Fruit fly (Drosophila melanogaster) whole organism, adult: ENCODE data around the gene CG5004.

Source experiments
- CG11617 ChIP-seq: fragments of 200-800 bp; sonication (Bioruptor generic); optimal IDR thresholded peaks from 2 replicates; lab custom pipeline; 2017; ENCODE audit warnings: mild to moderate bottlenecking, missing biosample characterization, missing genetic modification reagents, missing genetic modification characterization
- CG12768 ChIP-seq: fragments of 200-800 bp; sonication (Bioruptor generic); optimal IDR thresholded peaks from 2 replicates; lab custom pipeline; 2017; ENCODE audit warnings: missing biosample characterization, missing genetic modification characterization, mild to moderate bottlenecking, moderate library complexity, missing genetic modification reagents
- CG14711 ChIP-seq: fragments of 200-800 bp; sonication (Bioruptor generic); optimal IDR thresholded peaks from 2 replicates; lab custom pipeline; 2018; ENCODE audit warnings: missing biosample characterization, mild to moderate bottlenecking, missing genetic modification characterization, moderate library complexity
- CG1620 ChIP-seq: fragments of 200-800 bp; sonication (Bioruptor generic); optimal IDR thresholded peaks from 2 replicates; lab custom pipeline; 2016; ENCODE audit warnings: missing biosample characterization, missing genetic modification characterization
- CG33017 ChIP-seq: fragments of 200-800 bp; sonication (Bioruptor generic); optimal IDR thresholded peaks from 2 replicates; lab custom pipeline; 2018; ENCODE audit warnings: missing biosample characterization, mild to moderate bottlenecking, missing genetic modification characterization, moderate library complexity
- CG5204 ChIP-seq: fragments of 200-800 bp; sonication (Bioruptor generic); optimal IDR thresholded peaks from 2 replicates; lab custom pipeline; 2016; ENCODE audit warnings: missing biosample characterization, missing genetic modification characterization
- CG7045 ChIP-seq: fragments of 200-800 bp; sonication (Bioruptor generic); optimal IDR thresholded peaks from 2 replicates; lab custom pipeline; 2017; ENCODE audit warnings: missing biosample characterization, mild to moderate bottlenecking, missing genetic modification characterization
- CG7101 ChIP-seq: fragments of 200-800 bp; sonication (Bioruptor generic); optimal IDR thresholded peaks from 2 replicates; lab custom pipeline; 2018; ENCODE audit warnings: missing biosample characterization, mild to moderate bottlenecking, missing genetic modification characterization, moderate library complexity
- Clk ChIP-seq: fragments of 200-800 bp; sonication (Bioruptor generic); optimal IDR thresholded peaks from 2 replicates; lab custom pipeline; 2017; ENCODE audit warnings: missing biosample characterization, missing genetic modification characterization
- Crg-1 ChIP-seq: fragments of 200-800 bp; sonication (Bioruptor generic); optimal IDR thresholded peaks from 2 replicates; lab custom pipeline; 2016; ENCODE audit warnings: missing biosample characterization, missing genetic modification characterization
- Hr96 ChIP-seq: fragments of 200-800 bp; sonication (Bioruptor generic); optimal IDR thresholded peaks from 2 replicates; lab custom pipeline; 2016; ENCODE audit warnings: missing biosample characterization, missing genetic modification characterization
- Mnt ChIP-seq: fragments of 200-800 bp; sonication (Bioruptor generic); optimal IDR thresholded peaks from 2 replicates; lab custom pipeline; 2016; ENCODE audit warnings: missing biosample characterization, mild to moderate bottlenecking, missing genetic modification characterization
- bab1 ChIP-seq: fragments of 200-800 bp; sonication (Bioruptor generic); optimal IDR thresholded peaks from 3 replicates; lab custom pipeline; 2019; ENCODE audit warnings: missing biosample characterization, mild to moderate bottlenecking, missing genetic modification characterization, moderate library complexity
- cic ChIP-seq: fragments of 200-800 bp; sonication (Bioruptor generic); optimal IDR thresholded peaks from 2 replicates; lab custom pipeline; 2017; ENCODE audit warnings: missing biosample characterization, mild to moderate bottlenecking, missing genetic modification characterization, moderate library complexity
- cnc ChIP-seq, 2 experiments: fragments of >200 bp; optimal IDR thresholded peaks; 2 replicates each; lab custom pipeline; 2017
- kay ChIP-seq: fragments of 200-800 bp; sonication (Bioruptor generic); peaks from one replicate; lab custom pipeline; 2016; ENCODE audit warnings: missing biosample characterization, missing genetic modification characterization, borderline replicate concordance
- ovo ChIP-seq: fragments of 200-800 bp; sonication (Bioruptor generic); optimal IDR thresholded peaks from 2 replicates; lab custom pipeline; 2016; ENCODE audit warnings: missing biosample characterization, missing genetic modification characterization
- pad ChIP-seq: fragments of 200-800 bp; sonication (Bioruptor generic); optimal IDR thresholded peaks from 3 replicates; lab custom pipeline; 2017; ENCODE audit warnings: missing biosample characterization, missing genetic modification characterization, mild to moderate bottlenecking, moderate library complexity, missing genetic modification reagents
- tj ChIP-seq: fragments of 200-800 bp; sonication (Bioruptor generic); optimal IDR thresholded peaks from 3 replicates; lab custom pipeline; 2017; ENCODE audit warnings: missing biosample characterization, mild to moderate bottlenecking, missing genetic modification characterization, moderate library complexity
- toe ChIP-seq: fragments of 200-800 bp; sonication (Bioruptor generic); optimal IDR thresholded peaks from 2 replicates; lab custom pipeline; 2016; ENCODE audit warnings: missing biosample characterization, missing genetic modification characterization

Gene CG5004

DNA sequence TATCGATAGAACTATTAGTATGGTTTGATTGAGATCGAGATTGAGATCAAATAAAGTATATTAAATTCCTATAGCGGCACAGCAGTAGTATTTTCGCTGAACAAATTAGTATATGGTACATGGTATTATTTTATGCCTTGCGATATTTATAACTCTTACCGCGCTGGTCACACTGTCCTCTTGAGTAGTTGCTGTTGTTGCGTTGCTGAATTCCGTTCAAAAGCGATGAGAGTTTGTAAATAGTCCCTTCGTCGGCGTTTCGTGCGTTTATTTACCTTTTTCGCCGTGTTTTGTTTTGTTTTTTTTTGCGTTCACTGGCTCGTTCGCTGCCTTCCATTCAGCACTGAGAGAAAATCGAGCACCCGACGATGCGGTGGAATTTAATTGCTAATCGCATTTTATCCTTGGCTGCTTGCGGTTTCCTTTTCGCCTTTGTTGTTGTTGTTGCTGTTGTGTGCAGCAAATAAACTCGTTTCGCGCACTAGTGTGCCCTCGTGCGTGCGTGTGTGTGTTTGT, at the start of gene CG5004:
TSS of gene CG5004 (plus strand) at position 182 of the 516 bp plus-strand sequence.
- TF ChIP-seq Mnt (GFP tag; lab: Kevin White, UChicago) (peak; percentile 48), CG1620 (GFP tag; lab: Kevin White, UChicago) (no peak), bab1 (GFP tag; lab: Kevin White, UChicago) (peak; percentile 27), tj (GFP tag; lab: Kevin White, UChicago) (peak; percentile 45), CG7101 (tag; lab: Kevin White, UChicago) (peak; percentile 0), CG33017 (no peak)

DNA sequence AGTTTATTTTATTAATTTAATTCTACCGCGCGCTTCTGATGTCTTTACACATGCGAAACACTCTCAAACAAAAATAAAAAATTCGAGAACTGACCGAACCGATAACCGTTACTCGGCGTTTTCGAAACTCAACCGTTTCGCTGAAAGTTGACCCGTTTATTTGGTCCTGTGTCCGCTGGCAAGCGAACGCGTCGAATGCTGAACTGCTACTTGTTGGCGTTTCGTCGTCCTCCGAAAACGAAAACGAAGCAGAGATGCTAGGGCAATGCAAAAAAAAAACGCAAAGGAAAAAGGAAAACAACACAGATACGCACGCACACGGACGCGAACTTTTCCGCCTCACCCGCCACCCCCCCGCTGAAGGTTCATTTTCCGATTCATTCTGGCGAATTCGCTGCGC, 40.8 kb upstream of the CG5004 start, which contains the start of gene CG45002:
TSS of gene CG45002 (minus strand) at position 101 of the 400 bp plus-strand sequence.
- TF ChIP-seq cnc (optimal IDR thresholded peaks at IDR 0.05; lab: Kevin White, UChicago) = no peak
- TF ChIP-seq CG11617 = no peak
- TF ChIP-seq cic (GFP tag; lab: Kevin White, UChicago) = no peak
- no peak for TF ChIP-seq CG5204
- no peak for TF ChIP-seq CG1620 (GFP tag; lab: Kevin White, UChicago)
- TF ChIP-seq CG14711 = no peak
- TF ChIP-seq toe (GFP tag; lab: Kevin White, UChicago) = no peak
- TF ChIP-seq pad (GFP tag; lab: Kevin White, UChicago) = no peak
- TF ChIP-seq tj (GFP tag; lab: Kevin White, UChicago) = no peak
- TF ChIP-seq bab1 (GFP tag; lab: Kevin White, UChicago) = no peak
- TF ChIP-seq Clk (GFP tag; lab: Kevin White, UChicago) = no peak

DNA sequence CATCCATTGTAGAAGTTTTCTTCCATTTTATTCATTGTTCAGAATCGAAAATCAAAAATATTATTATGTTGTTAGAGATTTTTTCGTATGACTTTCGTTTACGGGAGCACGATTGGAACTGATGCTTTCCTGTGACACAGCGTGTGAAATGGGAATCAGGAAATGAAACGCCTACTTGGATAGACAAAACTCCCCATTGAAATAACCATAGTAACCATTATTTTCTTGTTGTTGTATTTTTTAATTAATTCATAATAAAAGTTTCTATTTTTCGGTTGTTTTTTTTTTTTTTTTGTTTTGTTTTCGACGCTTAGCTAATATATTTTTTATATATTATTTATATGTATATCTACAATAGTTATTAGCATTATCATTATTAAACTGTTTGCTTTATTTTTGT, 39.0 kb upstream of the CG5004 start, which contains the start of gene CG43077:
TSS of gene CG43077 (minus strand) at position 101 of the 400 bp plus-strand sequence.
- TF ChIP-seq CG33017 (no peak), Clk (GFP tag; lab: Kevin White, UChicago) (no peak), pad (GFP tag; lab: Kevin White, UChicago) (no peak), CG14711 (no peak), cic (GFP tag; lab: Kevin White, UChicago) (no peak), CG1620 (GFP tag; lab: Kevin White, UChicago) (no peak), ovo (no peak), CG11617 (no peak), cnc (optimal IDR thresholded peaks at IDR 0.05; lab: Kevin White, UChicago) (no peak), CG7045 (GFP tag; lab: Kevin White, UChicago) (no peak), CG12768 (GFP tag; lab: Kevin White, UChicago) (no peak), Mnt (GFP tag; lab: Kevin White, UChicago) (no peak), kay (GFP tag; lab: Kevin White, UChicago) (no peak), tj (GFP tag; lab: Kevin White, UChicago) (no peak), Hr96 (no peak), toe (GFP tag; lab: Kevin White, UChicago) (no peak), Crg-1 (no peak), CG5204 (no peak)

DNA sequence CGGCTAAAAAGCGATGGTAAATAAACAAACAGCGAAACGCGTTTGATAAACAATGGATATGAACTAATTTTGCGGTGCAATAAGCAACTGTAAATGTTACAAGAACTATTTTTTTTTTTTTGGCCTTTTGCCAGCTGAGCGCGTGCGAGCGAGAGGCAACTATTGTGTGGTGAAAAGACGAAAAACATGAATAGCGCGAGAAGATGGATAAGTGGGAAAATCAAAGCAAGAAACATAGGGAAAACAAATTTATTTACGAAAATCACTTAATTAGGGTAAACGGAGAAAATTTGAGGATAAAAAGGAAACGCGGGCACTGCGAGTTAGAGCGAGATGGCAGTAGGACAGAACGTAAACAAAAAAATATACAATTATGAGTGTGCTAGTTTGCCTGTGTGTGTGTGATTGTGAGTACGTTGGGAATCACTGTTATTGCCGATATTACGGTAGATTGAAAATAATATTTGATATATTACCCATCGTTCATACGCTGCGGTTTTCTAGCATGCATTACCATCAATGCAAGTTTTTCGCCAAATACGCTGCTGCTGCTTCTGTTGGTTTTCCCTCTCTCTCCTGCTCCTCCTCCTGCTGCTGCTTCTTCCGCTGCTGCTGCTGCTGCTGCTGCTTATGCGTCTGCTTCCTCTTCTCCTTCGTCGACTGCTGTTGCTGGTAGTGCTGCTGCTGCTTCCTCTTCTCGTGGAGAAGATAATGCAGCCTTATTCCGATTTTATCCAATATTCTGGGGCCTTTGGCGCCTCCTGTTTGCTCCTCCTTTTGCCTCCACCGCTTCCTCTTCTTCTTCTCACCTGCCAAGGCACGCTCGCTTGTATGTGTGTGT, 30.7 kb upstream of the CG5004 start:
- TF ChIP-seq CG11617 (no peak), tj (GFP tag; lab: Kevin White, UChicago) (no peak), pad (GFP tag; lab: Kevin White, UChicago) (peak; percentile 27), Crg-1 (peak; percentile 18), CG1620 (GFP tag; lab: Kevin White, UChicago) (peak; percentile 12)

DNA sequence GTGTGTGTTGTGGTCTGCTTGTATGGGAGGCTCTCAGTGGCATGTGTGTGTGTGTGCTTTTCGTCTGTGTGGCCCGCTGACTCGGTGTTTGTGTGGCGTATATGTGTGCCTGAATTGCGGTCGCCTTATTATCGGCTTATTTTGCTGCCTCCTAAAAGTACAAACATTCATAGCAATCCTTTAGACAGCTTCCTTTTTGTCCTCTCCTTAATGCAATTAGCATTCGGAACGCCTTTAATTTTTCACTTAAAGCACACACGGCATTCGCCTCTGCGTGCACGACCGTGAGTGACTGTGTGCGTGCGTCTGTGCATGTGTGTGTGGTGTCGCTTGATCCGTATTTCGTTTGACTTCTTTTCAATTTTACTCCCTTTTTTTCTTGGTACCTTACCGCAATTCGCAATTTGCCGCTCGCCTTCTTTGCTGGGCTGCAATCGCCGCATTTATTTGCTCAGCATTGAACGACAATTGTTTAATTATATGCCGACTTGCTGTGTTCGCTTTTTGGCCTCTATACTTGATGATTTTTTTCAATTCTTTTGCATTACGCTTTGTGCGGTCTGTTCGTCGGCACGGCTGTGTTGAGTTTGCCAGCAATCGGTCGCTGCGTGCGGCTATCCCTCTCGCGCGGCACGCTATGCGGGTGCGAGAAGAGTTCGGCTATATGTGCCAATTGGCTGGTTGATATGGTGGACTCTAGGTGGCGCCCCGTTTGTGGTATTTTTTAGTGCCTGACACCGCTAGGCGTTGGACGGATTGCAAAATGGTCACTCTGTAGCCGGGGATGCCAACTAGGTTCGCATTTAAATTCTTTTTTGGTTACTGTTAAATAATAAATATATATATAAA, 29.9 kb upstream of the CG5004 start, which contains the start of gene wcy:
TSS of gene wcy (minus strand) at position 608 of the 849 bp plus-strand sequence.
- no peak for TF ChIP-seq Hr96
- peak; percentile 59 for TF ChIP-seq CG1620 (GFP tag; lab: Kevin White, UChicago)
- TF ChIP-seq toe (GFP tag; lab: Kevin White, UChicago) = no peak
- peak; percentile 67 for TF ChIP-seq pad (GFP tag; lab: Kevin White, UChicago)
- TF ChIP-seq ovo = no peak
- TF ChIP-seq tj (GFP tag; lab: Kevin White, UChicago) = peak; percentile 32
- peak; percentile 40 for TF ChIP-seq Mnt (GFP tag; lab: Kevin White, UChicago)
- no peak for TF ChIP-seq CG7101 (tag; lab: Kevin White, UChicago)
- no peak for TF ChIP-seq cnc (optimal IDR thresholded peaks at IDR 0.05; lab: Kevin White, UChicago)
- no peak for TF ChIP-seq kay (GFP tag; lab: Kevin White, UChicago)
- TF ChIP-seq CG5204 = no peak
- no peak for TF ChIP-seq Clk (GFP tag; lab: Kevin White, UChicago)
- peak; percentile 6 for TF ChIP-seq Crg-1
- TF ChIP-seq CG33017 = no peak
- TF ChIP-seq bab1 (GFP tag; lab: Kevin White, UChicago) = peak; percentile 26
- TF ChIP-seq cic (GFP tag; lab: Kevin White, UChicago) = no peak
- TF ChIP-seq CG12768 (GFP tag; lab: Kevin White, UChicago) = no peak
- TF ChIP-seq CG7045 (GFP tag; lab: Kevin White, UChicago) = no peak
- TF ChIP-seq CG14711 = no peak
- TF ChIP-seq CG11617 = no peak
